Fruit fly (Drosophila melanogaster) whole organism, embryonic: ENCODE data around the gene SCCRO.
A peak's percentile ranks its signal among the peaks of the same experiment; 100 is the strongest.

Source experiments
- C15 ChIP-seq: fragments of 200-800 bp; sonication (Bioruptor generic); IDR thresholded peaks from 3 replicates; pipeline ENCODE4 v1.3.6; 2022; ENCODE audit warnings: missing biosample characterization, missing genetic modification characterization
- CG10267 ChIP-seq: fragments of 200-800 bp; sonication (Bioruptor generic); optimal IDR thresholded peaks from 2 replicates; lab custom pipeline; 2018; ENCODE audit warnings: missing biosample characterization, mild to moderate bottlenecking, missing genetic modification characterization, moderate library complexity
- CG10274 ChIP-seq: fragments of 200-800 bp; sonication (Bioruptor generic); optimal IDR thresholded peaks from 3 replicates; lab custom pipeline; 2017; ENCODE audit warnings: missing biosample characterization, mild to moderate bottlenecking, missing genetic modification characterization
- CG10543 ChIP-seq: fragments of 200-800 bp; sonication (Bioruptor generic); optimal IDR thresholded peaks from 3 replicates; lab custom pipeline; 2017; ENCODE audit warnings: missing biosample characterization, mild to moderate bottlenecking, missing genetic modification characterization, moderate library complexity
- CG11093 ChIP-seq: fragments of 200-800 bp; sonication (Bioruptor generic); IDR thresholded peaks from 3 replicates; pipeline ENCODE4 v1.3.6; 2022; ENCODE audit warnings: missing biosample characterization, missing genetic modification characterization
- CG11560 ChIP-seq: fragments of 200-800 bp; sonication (Bioruptor generic); IDR thresholded peaks from 3 replicates; pipeline ENCODE4 v1.3.6; 2022; ENCODE audit warnings: missing biosample characterization, missing genetic modification characterization
- CG12104 ChIP-seq: fragments of 200-800 bp; sonication (Bioruptor generic); optimal IDR thresholded peaks from 3 replicates; lab custom pipeline; 2016; ENCODE audit warnings: missing biosample characterization, missing genetic modification characterization
- CG12659 ChIP-seq: fragments of 200-800 bp; sonication (Bioruptor generic); optimal IDR thresholded peaks from 3 replicates; lab custom pipeline; 2017; ENCODE audit warnings: mild to moderate bottlenecking, missing biosample characterization, missing genetic modification reagents, missing genetic modification characterization
- CG13296 ChIP-seq: fragments of 200-800 bp; sonication (Bioruptor generic); optimal IDR thresholded peaks from 3 replicates; lab custom pipeline; 2018; ENCODE audit warnings: missing biosample characterization, mild to moderate bottlenecking, missing genetic modification characterization
- CG14965 ChIP-seq: fragments of 200-800 bp; sonication (Bioruptor generic); optimal IDR thresholded peaks from 2 replicates; lab custom pipeline; 2016; ENCODE audit warnings: missing biosample characterization, missing genetic modification characterization, borderline replicate concordance
- CG15696 ChIP-seq: fragments of 200-800 bp; sonication (Bioruptor generic); optimal IDR thresholded peaks from 2 replicates; lab custom pipeline; 2019; ENCODE audit warnings: missing biosample characterization, mild to moderate bottlenecking, missing genetic modification characterization, moderate library complexity
- CG17385 ChIP-seq: fragments of 200-800 bp; sonication (Bioruptor generic); optimal IDR thresholded peaks from 3 replicates; lab custom pipeline; 2018; ENCODE audit warnings: missing biosample characterization, mild to moderate bottlenecking, missing genetic modification characterization
- CG18476 ChIP-seq: fragments of 200-800 bp; sonication (Bioruptor generic); optimal IDR thresholded peaks from 2 replicates; lab custom pipeline; 2016; ENCODE audit warnings: missing biosample characterization, mild to moderate bottlenecking, missing genetic modification characterization
- CG2120 ChIP-seq: fragments of 200-800 bp; sonication (Bioruptor generic); optimal IDR thresholded peaks from 3 replicates; lab custom pipeline; 2016; ENCODE audit warnings: missing biosample characterization, missing genetic modification characterization
- CG31441 ChIP-seq: fragments of 200-800 bp; sonication (Bioruptor generic); IDR thresholded peaks from 2 replicates; pipeline ENCODE4 v1.3.6; 2022; ENCODE audit warnings: missing biosample characterization, missing genetic modification characterization
- CG33213 ChIP-seq: fragments of 200-800 bp; sonication (Bioruptor generic); optimal IDR thresholded peaks from 3 replicates; lab custom pipeline; 2016; ENCODE audit warnings: missing biosample characterization, missing genetic modification characterization
- CG4360 ChIP-seq: fragments of 200-800 bp; sonication (Bioruptor generic); IDR thresholded peaks from 2 replicates; pipeline ENCODE4 v1.3.6; 2022; ENCODE audit warnings: missing biosample characterization, missing genetic modification characterization
- CG4707 ChIP-seq: fragments of 200-800 bp; sonication (Bioruptor generic); optimal IDR thresholded peaks from 2 replicates; lab custom pipeline; 2018; ENCODE audit warnings: missing biosample characterization, mild to moderate bottlenecking, missing genetic modification characterization, moderate library complexity
- CG6175 ChIP-seq: fragments of 200-800 bp; sonication (Bioruptor generic); IDR thresholded peaks from 3 replicates; pipeline ENCODE4 v1.3.6; 2022; ENCODE audit warnings: missing biosample characterization, missing genetic modification characterization
- CG6254 ChIP-seq: fragments of 200-800 bp; sonication (Bioruptor generic); optimal IDR thresholded peaks from 3 replicates; lab custom pipeline; 2017; ENCODE audit warnings: mild to moderate bottlenecking, missing biosample characterization, missing genetic modification reagents, missing genetic modification characterization
- CG6272 ChIP-seq: fragments of 200-800 bp; sonication (Bioruptor generic); IDR thresholded peaks from 2 replicates; pipeline ENCODE4 v1.3.6; 2022; ENCODE audit warnings: missing biosample characterization, missing genetic modification characterization
- CG6791 ChIP-seq: fragments of 200-800 bp; sonication (Bioruptor generic); IDR thresholded peaks from 3 replicates; pipeline ENCODE4 v1.3.6; 2022; ENCODE audit warnings: missing biosample characterization, missing genetic modification characterization; ENCODE audit not compliant: partially characterized antibody
- CG6854 ChIP-seq: fragments of 200-800 bp; sonication (Bioruptor generic); optimal IDR thresholded peaks from 3 replicates; lab custom pipeline; 2017; ENCODE audit warnings: missing biosample characterization, mild to moderate bottlenecking, missing genetic modification characterization
- CG8089 ChIP-seq: fragments of 200-800 bp; sonication (Bioruptor generic); optimal IDR thresholded peaks from 3 replicates; lab custom pipeline; 2016; ENCODE audit warnings: missing biosample characterization, missing genetic modification characterization
- Dip2 ChIP-seq: fragments of 200-800 bp; sonication (Bioruptor generic); IDR thresholded peaks from 2 replicates; pipeline ENCODE4 v1.3.6; 2022; ENCODE audit warnings: missing biosample characterization, missing genetic modification characterization
- MTF-1 ChIP-seq: fragments of 200-800 bp; sonication (Bioruptor generic); optimal IDR thresholded peaks from 2 replicates; lab custom pipeline; 2018; ENCODE audit warnings: missing biosample characterization, mild to moderate bottlenecking, missing genetic modification characterization, borderline replicate concordance
- NFAT ChIP-seq: fragments of 200-800 bp; sonication (Bioruptor generic); IDR thresholded peaks from 2 replicates; pipeline ENCODE4 v1.3.6; 2022; ENCODE audit warnings: missing biosample characterization, missing genetic modification characterization
- Nf-YC ChIP-seq: fragments of 200-800 bp; optimal IDR thresholded peaks from 3 replicates; lab custom pipeline; 2019; ENCODE audit warnings: missing biosample characterization, mild to moderate bottlenecking, missing genetic modification characterization, moderate library complexity
- Spps ChIP-seq: fragments of 200-800 bp; sonication (Bioruptor generic); optimal IDR thresholded peaks from 2 replicates; lab custom pipeline; 2018; ENCODE audit warnings: missing biosample characterization, mild to moderate bottlenecking, missing genetic modification characterization
- Tbp ChIP-seq: fragments of >200 bp; optimal IDR thresholded peaks from 2 replicates; lab custom pipeline; 2018; ENCODE audit warnings: missing biosample characterization, missing genetic modification characterization
- ato ChIP-seq: fragments of 200-800 bp; sonication (Bioruptor generic); IDR thresholded peaks from 2 replicates; pipeline ENCODE4 v1.3.6; 2022; ENCODE audit warnings: missing biosample characterization, missing genetic modification characterization; ENCODE audit not compliant: partially characterized antibody
- bowl ChIP-seq: fragments of 200-800 bp; sonication (Bioruptor generic); IDR thresholded peaks from 2 replicates; pipeline ENCODE4 v1.3.6; 2022; ENCODE audit warnings: missing biosample characterization, missing genetic modification characterization
- cwo ChIP-seq: fragments of 200-800 bp; sonication (Bioruptor generic); optimal IDR thresholded peaks from 3 replicates; lab custom pipeline; 2017; ENCODE audit warnings: missing biosample characterization, missing genetic modification characterization, mild to moderate bottlenecking, moderate library complexity, missing genetic modification reagents
- ftz-f1 ChIP-seq: fragments of 200-800 bp; sonication (Bioruptor generic); optimal IDR thresholded peaks from 2 replicates; lab custom pipeline; 2016; ENCODE audit warnings: missing biosample characterization, missing genetic modification characterization
- gro ChIP-seq: fragments of 200-800 bp; sonication (Bioruptor generic); optimal IDR thresholded peaks from 2 replicates; lab custom pipeline; 2016; ENCODE audit warnings: missing biosample characterization, missing genetic modification characterization
- inv ChIP-seq: fragments of 200-800 bp; sonication (Bioruptor generic); IDR thresholded peaks from 2 replicates; pipeline ENCODE4 v1.3.6; 2022; ENCODE audit warnings: missing biosample characterization, missing genetic modification characterization; ENCODE audit not compliant: partially characterized antibody
- kah ChIP-seq: fragments of 200-800 bp; sonication (Bioruptor generic); optimal IDR thresholded peaks from 2 replicates; lab custom pipeline; 2018; ENCODE audit warnings: missing biosample characterization, mild to moderate bottlenecking, missing genetic modification characterization
- kay ChIP-seq: fragments of 200-800 bp; sonication (Bioruptor generic); optimal IDR thresholded peaks from 2 replicates; lab custom pipeline; 2016; ENCODE audit warnings: missing biosample characterization, missing genetic modification characterization
- odd ChIP-seq: fragments of 200-800 bp; sonication (Bioruptor generic); optimal IDR thresholded peaks from 2 replicates; lab custom pipeline; 2017; ENCODE audit warnings: missing biosample characterization, mild to moderate bottlenecking, missing genetic modification characterization
- onecut ChIP-seq: fragments of 200-800 bp; sonication (Bioruptor generic); IDR thresholded peaks from 2 replicates; pipeline ENCODE4 v1.3.6; 2022; ENCODE audit warnings: missing biosample characterization, missing genetic modification characterization
- p53 ChIP-seq: fragments of 200-800 bp; sonication (Bioruptor generic); optimal IDR thresholded peaks from 2 replicates; lab custom pipeline; 2016; ENCODE audit warnings: missing biosample characterization, missing genetic modification characterization
- pb ChIP-seq: fragments of 200-800 bp; sonication (Bioruptor generic); optimal IDR thresholded peaks from 3 replicates; lab custom pipeline; 2016; ENCODE audit warnings: missing biosample characterization, missing genetic modification characterization
- pum ChIP-seq: fragments of 200-800 bp; sonication (Bioruptor generic); optimal IDR thresholded peaks from 2 replicates; lab custom pipeline; 2016; ENCODE audit warnings: missing biosample characterization, missing genetic modification characterization
- repo ChIP-seq: fragments of 200-800 bp; sonication (Bioruptor generic); optimal IDR thresholded peaks from 2 replicates; lab custom pipeline; 2016; ENCODE audit warnings: missing biosample characterization, missing genetic modification characterization
- ro ChIP-seq: fragments of 200-800 bp; sonication (Bioruptor generic); IDR thresholded peaks from 2 replicates; pipeline ENCODE4 v1.3.6; 2022; ENCODE audit warnings: missing biosample characterization, missing genetic modification characterization
- sc ChIP-seq, 3 experiments: fragments of >200 bp in 2 of 3; fragments of 200-800 bp in 1 of 3; sonication (Bioruptor generic) in 1 of 3; optimal IDR thresholded peaks; 2 replicates in 2 of 3; 3 replicates in 1 of 3; lab custom pipeline; 2017; ENCODE audit warnings: mild to moderate bottlenecking in 1 of 3, missing biosample characterization in 1 of 3, missing genetic modification characterization in 1 of 3, missing genetic modification reagents in 1 of 3
- sima ChIP-seq: fragments of 200-800 bp; sonication (Bioruptor generic); optimal IDR thresholded peaks from 2 replicates; lab custom pipeline; 2016; ENCODE audit warnings: missing biosample characterization, missing genetic modification characterization
- so ChIP-seq: fragments of 200-800 bp; sonication (Bioruptor generic); IDR thresholded peaks from 3 replicates; pipeline ENCODE4 v1.3.6; 2022; ENCODE audit warnings: missing biosample characterization, missing genetic modification characterization
- ssp ChIP-seq: fragments of 200-800 bp; sonication (Bioruptor generic); IDR thresholded peaks from 2 replicates; pipeline ENCODE4 v1.3.6; 2022; ENCODE audit warnings: missing biosample characterization, missing genetic modification characterization

The SCCRO gene

DNA sequence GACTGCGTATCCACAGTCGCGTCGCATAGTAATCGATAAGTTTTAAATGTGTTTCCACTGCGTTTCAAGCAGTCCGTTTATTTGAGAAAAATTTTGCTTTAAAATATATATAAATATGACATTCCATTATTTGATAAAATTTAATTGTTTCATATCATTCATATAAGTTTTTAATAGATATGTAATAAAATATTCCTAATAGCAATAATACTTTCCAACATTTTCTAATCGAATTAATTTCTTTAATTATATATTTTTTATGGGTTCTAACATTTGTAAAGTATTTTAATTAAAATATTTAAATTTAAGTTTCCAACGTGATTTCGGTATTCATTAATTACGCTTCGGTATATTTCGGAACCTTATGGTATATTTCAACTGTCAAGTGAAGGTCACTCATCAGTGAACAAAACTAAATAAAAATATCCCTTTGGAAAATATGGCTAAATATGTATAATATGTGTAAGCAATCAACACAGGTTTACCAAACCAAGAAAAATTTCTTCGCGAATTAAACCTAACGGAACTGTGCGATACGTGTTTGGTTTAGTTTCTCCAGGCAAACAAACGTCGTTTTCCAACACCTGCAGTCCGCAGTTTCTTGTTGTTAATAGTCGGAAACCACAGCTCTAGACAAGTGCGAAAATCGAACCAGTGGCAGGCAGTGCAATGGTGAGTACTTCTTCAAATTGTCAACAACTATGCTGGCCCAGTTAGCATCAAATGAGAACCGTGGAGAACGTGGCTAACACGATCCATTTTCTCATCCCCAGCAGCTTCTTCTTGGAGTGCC is at the start of gene SCCRO, which contains the start of gene CG7739 (continued):
- TF ChIP-seq pb (no peak), CG10267 (peak; percentile 86), CG18476 (GFP tag; lab: Kevin White, UChicago) (peak; percentile 1), CG12104 (GFP tag; lab: Kevin White, UChicago) (peak; percentile 1), CG11093 (no peak), ssp (GFP tag; lab: Robert Waterston, UW) (peak; percentile 83), CG13296 (peak; percentile 51), CG14965 (GFP tag; lab: Kevin White, UChicago) (no peak), C15 (GFP tag; lab: Robert Waterston, UW) (no peak), p53 (no peak), sc (optimal IDR thresholded peaks at IDR 0.05; lab: Kevin White, UChicago) (no peak), sc (GFP tag; optimal IDR thresholded peaks at IDR 0.05; lab: Kevin White, UChicago) (no peak), CG6175 (no peak), CG4360 (peak; percentile 56; the same call in 1 of the 2 replicates), CG10274 (GFP tag; lab: Kevin White, UChicago) (no peak), CG4707 (no peak), Spps (tag; lab: Kevin White, UChicago) (no peak), CG6854 (GFP tag; lab: Kevin White, UChicago) (no peak), CG10543 (GFP tag; lab: Kevin White, UChicago) (peak; percentile 50), onecut (GFP tag; lab: Robert Waterston, UW) (no peak), CG17385 (peak; percentile 42), ro (GFP tag; lab: Robert Waterston, UW) (no peak), CG11560 (tag; lab: Robert Waterston, UW) (no peak; the same call in 2 of the 3 replicates), sima (GFP tag; lab: Kevin White, UChicago) (no peak), Tbp (GFP tag; lab: Kevin White, UChicago) (no peak), bowl (GFP tag; lab: Robert Waterston, UW) (no peak), so (no peak), ftz-f1 (no peak), repo (GFP tag; lab: Kevin White, UChicago) (no peak), NFAT (GFP tag; lab: Robert Waterston, UW) (peak; percentile 70), CG33213 (no peak), CG15696 (tag; lab: Kevin White, UChicago) (peak; percentile 43), CG12659 (GFP tag; lab: Kevin White, UChicago) (peak; percentile 79), gro (GFP tag; lab: Kevin White, UChicago) (peak; percentile 2), MTF-1 (GFP tag; lab: Kevin White, UChicago) (no peak), kah (GFP tag; lab: Kevin White, UChicago) (no peak), cwo (no peak), Dip2 (GFP tag; lab: Robert Waterston, UW) (no peak), Nf-YC (tag; lab: Kevin White, UChicago) (peak; percentile 61), odd (GFP tag; lab: Kevin White, UChicago) (no peak), CG8089 (no peak), CG6254 (no peak), inv (GFP tag; lab: Robert Waterston, UW) (peak; percentile 52; the same call in 1 of the 2 replicates), CG6791 (peak; percentile 46; the same call in 2 of the 3 replicates), pum (GFP tag; lab: Kevin White, UChicago) (no peak), ato (GFP tag; lab: Robert Waterston, UW) (no peak), CG2120 (peak; percentile 40), kay (peak; percentile 61), CG6272 (peak; percentile 64; the same call in 1 of the 2 replicates), CG31441 (peak; percentile 81)
